Fruit fly (Drosophila melanogaster) whole organism: Measurements from ENCODE around the gene CG44815.

Source experiments
- CG8478 ChIP-seq: fragments of >200 bp; optimal IDR thresholded peaks from 2 replicates; lab custom pipeline; 2018; ENCODE audit warnings: inconsistent platforms
- Dll ChIP-seq: fragments of >200 bp; optimal IDR thresholded peaks from 2 replicates; lab custom pipeline; 2017
- EcR ChIP-seq, 2 experiments: fragments of >200 bp; optimal IDR thresholded peaks; 2 replicates each; lab custom pipeline; 2017; ENCODE audit warnings: missing biosample characterization in 2 of 2, missing genetic modification characterization in 2 of 2, missing genetic modification reagents in 2 of 2
- pan ChIP-seq: fragments of >200 bp; optimal IDR thresholded peaks from 2 replicates; lab custom pipeline; 2017
- psq ChIP-seq: fragments of >200 bp; optimal IDR thresholded peaks from 2 replicates; lab custom pipeline; 2017
- usp ChIP-seq: fragments of >200 bp; optimal IDR thresholded peaks from 2 replicates; lab custom pipeline; 2017; ENCODE audit warnings: missing biosample characterization, missing genetic modification characterization, mixed read lengths

DNA sequence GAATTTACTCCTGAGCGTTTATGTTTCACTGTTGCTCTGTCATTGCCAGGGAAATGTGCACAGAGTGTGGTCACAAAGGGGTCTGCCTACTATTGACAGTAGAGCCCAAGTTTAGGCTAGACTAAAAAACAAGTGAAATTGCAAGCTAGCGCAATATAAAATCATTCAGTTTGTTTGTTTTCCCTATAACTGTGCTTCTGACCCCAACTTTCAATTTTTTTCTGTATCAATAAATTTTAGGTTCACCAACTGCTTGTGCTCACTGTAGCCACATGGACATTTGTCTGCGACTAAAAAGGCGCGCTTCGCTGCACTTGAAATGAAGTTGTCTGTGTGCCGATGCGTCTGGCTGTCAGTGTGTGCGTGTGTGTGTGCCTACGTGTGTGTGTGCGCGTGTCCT is 5.5 kb downstream of the CG44815 start:
- no peak for TF ChIP-seq CG8478 (lab: Kevin White, UChicago)
- TF ChIP-seq usp (GFP tag; lab: Kevin White, UChicago) = no peak
- no peak for TF ChIP-seq psq (lab: Kevin White, UChicago)
- no peak for TF ChIP-seq pan (lab: Kevin White, UChicago)
- TF ChIP-seq EcR (GFP tag; optimal IDR thresholded peaks at IDR 0.05; lab: Kevin White, UChicago) = no peak
- TF ChIP-seq Dll (lab: Kevin White, UChicago) = no peak
